Fruit fly (Drosophila melanogaster): ENCODE measurements around the gene CG15332.

dm6 chrX:7938482-7938804 is 17.3 kb downstream of the CG15332 start:
- TF ChIP-seq kay (GFP tag; ENCODE audit: borderline replicate concordance) (no peak), cnc (optimal IDR thresholded peaks at IDR 0.05) (no peak), bab1 (GFP tag; optimal IDR thresholded peaks at IDR 0.05) (no peak), Crg-1 (GFP tag; optimal IDR thresholded peaks at IDR 0.05) (peak; percentile 33), tj (GFP tag; optimal IDR thresholded peaks at IDR 0.05) (no peak), CG1620 (GFP tag; optimal IDR thresholded peaks at IDR 0.05) (no peak), CG7101 (tag; optimal IDR thresholded peaks at IDR 0.05) (no peak), ovo (GFP tag; optimal IDR thresholded peaks at IDR 0.05) (peak; percentile 100), toe (GFP tag; optimal IDR thresholded peaks at IDR 0.05) (no peak), pad (GFP tag; optimal IDR thresholded peaks at IDR 0.05) (peak; percentile 38), CG7045 (GFP tag; optimal IDR thresholded peaks at IDR 0.05) (no peak), Clk (GFP tag; optimal IDR thresholded peaks at IDR 0.05) (no peak), CG11617 (GFP tag; optimal IDR thresholded peaks at IDR 0.05) (no peak), CG33017 (tag; optimal IDR thresholded peaks at IDR 0.05) (no peak)

Data from whole organism, adult.